Fruit fly (Drosophila melanogaster): Measurements from ENCODE around the gene Tsp86D.

Gene Tsp86D

dm6 chr3R:10881824-10882559 is 13.5 kb downstream of the Tsp86D start, which contains the start of gene Tpc1 (continued):
- TF ChIP-seq CG13624 (GFP tag; optimal IDR thresholded peaks at IDR 0.05): peak; percentile 81
- TF ChIP-seq Nf-YA (GFP tag; IDR thresholded peaks at IDR 0.05): no peak
- no peak for TF ChIP-seq gce (GFP tag; IDR thresholded peaks at IDR 0.05)
- no peak for TF ChIP-seq dan (GFP tag; IDR thresholded peaks at IDR 0.05)
- TF ChIP-seq Hmr (GFP tag; optimal IDR thresholded peaks at IDR 0.05): peak; percentile 17
- no peak for TF ChIP-seq CrebB (tag; optimal IDR thresholded peaks at IDR 0.05)
- TF ChIP-seq Ada2b (GFP tag; IDR thresholded peaks at IDR 0.05): no peak
- TF ChIP-seq CG4328 (GFP tag; optimal IDR thresholded peaks at IDR 0.05): no peak

- TF ChIP-seq Dref (GFP tag; IDR thresholded peaks at IDR 0.05) (peak; percentile 26; the same call in 1 of the 2 replicates), CG7786 (GFP tag; optimal IDR thresholded peaks at IDR 0.05) (no peak), CG33213 (GFP tag; optimal IDR thresholded peaks at IDR 0.05) (peak; percentile 22), kah (GFP tag; optimal IDR thresholded peaks at IDR 0.05) (peak; percentile 37), CG34224 (GFP tag; IDR thresholded peaks at IDR 0.05; ENCODE audit: partially characterized antibody) (no peak), zfh2 (GFP tag; optimal IDR thresholded peaks at IDR 0.05) (peak; percentile 7), Hmx (GFP tag; optimal IDR thresholded peaks at IDR 0.05) (no peak), CG17612 (GFP tag; IDR thresholded peaks at IDR 0.05) (no peak), CG15601 (tag; optimal IDR thresholded peaks at IDR 0.05) (no peak), CG8290 (GFP tag; optimal IDR thresholded peaks at IDR 0.05) (no peak), CG8290 (tag; optimal IDR thresholded peaks at IDR 0.05) (peak in 1 of 2 experiments; percentile 71), kni (GFP tag; optimal IDR thresholded peaks at IDR 0.05) (peak; percentile 26), ewg (GFP tag; optimal IDR thresholded peaks at IDR 0.05) (no peak), slp2 (GFP tag; optimal IDR thresholded peaks at IDR 0.05) (no peak), CG10462 (GFP tag; optimal IDR thresholded peaks at IDR 0.05) (no peak), CG18011 (GFP tag; optimal IDR thresholded peaks at IDR 0.05) (no peak), CG11085 (GFP tag; IDR thresholded peaks at IDR 0.05) (peak; percentile 73), CG15269 (tag; optimal IDR thresholded peaks at IDR 0.05) (peak; percentile 80), ash1 (GFP tag; optimal IDR thresholded peaks at IDR 0.05) (no peak), btn (GFP tag; optimal IDR thresholded peaks at IDR 0.05) (no peak), CG42726 (GFP tag; IDR thresholded peaks at IDR 0.05; ENCODE audit: partially characterized antibody) (no peak), eve (GFP tag; optimal IDR thresholded peaks at IDR 0.05) (no peak), zf30C (GFP tag; optimal IDR thresholded peaks at IDR 0.05) (no peak), sima (GFP tag; optimal IDR thresholded peaks at IDR 0.05) (no peak), Rx (GFP tag; IDR thresholded peaks at IDR 0.05) (peak; percentile 67), fd96Cb (tag; optimal IDR thresholded peaks at IDR 0.05) (peak; percentile 58), CG8765 (GFP tag; IDR thresholded peaks at IDR 0.05) (no peak), pfk (GFP tag; optimal IDR thresholded peaks at IDR 0.05) (no peak), pnt (GFP tag; optimal IDR thresholded peaks at IDR 0.05) (peak; percentile 13), Mad (GFP tag; optimal IDR thresholded peaks at IDR 0.05) (no peak), lilli (GFP tag; optimal IDR thresholded peaks at IDR 0.05) (peak; percentile 53), Ptx1 (GFP tag; IDR thresholded peaks at IDR 0.05) (peak; percentile 89), Dip2 (GFP tag; IDR thresholded peaks at IDR 0.05) (0 out of 2 replicates have a peak, but pooled peaks have one; percentile 16), CG6854 (GFP tag; optimal IDR thresholded peaks at IDR 0.05) (peak; percentile 64), cato (GFP tag; optimal IDR thresholded peaks at IDR 0.05; ENCODE audit: borderline replicate concordance) (no peak), HLH4C (GFP tag; IDR thresholded peaks at IDR 0.05; ENCODE audit: partially characterized antibody) (no peak), grau (tag; optimal IDR thresholded peaks at IDR 0.05) (peak; percentile 75), Ravus (GFP tag; IDR thresholded peaks at IDR 0.05) (peak; percentile 57), CG2120 (GFP tag; optimal IDR thresholded peaks at IDR 0.05) (peak; percentile 75), sob (GFP tag; IDR thresholded peaks at IDR 0.05) (peak; percentile 88)
Observed at dm6 chr3R:10884031-10884677, 15.6 kb downstream of the Tsp86D start.

Data from whole organism, embryonic.